Worm (Caenorhabditis elegans): ENCODE results near the gene trcs-1.

DNA sequence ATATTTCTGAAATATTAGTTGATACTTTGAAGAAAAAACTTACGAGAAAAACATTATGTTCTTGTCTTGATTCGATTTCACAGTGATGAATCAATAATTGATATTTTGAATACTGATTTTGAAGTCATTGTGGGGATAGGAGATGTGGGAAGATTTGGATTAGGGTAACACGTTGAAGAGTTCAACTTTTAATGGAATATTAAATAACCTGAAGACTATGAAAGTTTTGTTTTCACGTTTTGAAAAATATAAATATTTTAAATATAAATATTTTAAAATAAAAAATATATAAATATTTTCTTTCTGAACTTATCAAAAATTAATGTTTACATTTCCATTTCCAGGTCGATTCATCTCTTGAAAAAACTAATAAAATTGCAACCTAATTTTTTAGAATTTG lies 3.8 kb upstream of the trcs-1 start, which contains the start of gene pei-1:
- no peak for TF ChIP-seq nhr-21 (tag; optimal IDR thresholded peaks at IDR 0.05)
- TF ChIP-seq nhr-25 (tag; optimal IDR thresholded peaks at IDR 0.05), result no peak
- no peak for TF ChIP-seq egl-27 (tag; optimal IDR thresholded peaks at IDR 0.05)
- TF ChIP-seq ztf-4 (tag; optimal IDR thresholded peaks at IDR 0.05), result no peak
- TF ChIP-seq mbf-1 (tag; optimal IDR thresholded peaks at IDR 0.05), result no peak
- no peak for TF ChIP-seq lin-39 (tag; optimal IDR thresholded peaks at IDR 0.05)
- no peak for TF ChIP-seq ZK546.5 (tag; optimal IDR thresholded peaks at IDR 0.05)
- TF ChIP-seq unc-39 (tag; optimal IDR thresholded peaks at IDR 0.05), result no peak

Data from whole organism, L2 larva.